Fruit fly (Drosophila melanogaster): ENCODE measurements around the gene CG10804.

DNA sequence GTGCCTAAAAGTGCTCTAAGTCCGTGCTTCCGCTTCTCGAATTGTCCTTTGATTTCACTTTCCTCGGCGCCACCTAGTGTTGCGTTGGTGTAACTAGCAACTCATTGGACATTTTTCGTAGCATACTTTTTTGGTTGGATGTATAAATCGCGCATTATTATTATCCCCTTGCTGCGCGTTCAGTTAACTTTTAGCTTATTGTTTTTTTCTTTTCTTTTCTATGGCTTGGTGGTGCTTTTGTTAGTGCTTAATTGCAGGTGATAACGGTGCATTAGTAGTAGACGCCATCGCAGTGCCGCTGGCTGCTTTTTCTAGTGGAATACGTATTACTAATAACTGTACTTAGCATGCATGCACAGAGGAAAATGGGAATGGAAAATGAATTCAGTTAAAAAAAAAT is 1.1 kb downstream of the CG10804 start:
- TF ChIP-seq psq (optimal IDR thresholded peaks at IDR 0.05) (no peak), ttk (optimal IDR thresholded peaks at IDR 0.05) (no peak), insv (optimal IDR thresholded peaks at IDR 0.05) (no peak), Sin3A (optimal IDR thresholded peaks at IDR 0.05) (no peak), h (optimal IDR thresholded peaks at IDR 0.05) (no peak), Myc (optimal IDR thresholded peaks at IDR 0.05) (no peak)
